Worm (Caenorhabditis elegans) whole organism, L1 larva: ENCODE data around the gene gly-8.

Experiments
- C16A3.4 ChIP-seq: fragments of 150-350 bp; optimal IDR thresholded peaks from 2 replicates; lab custom pipeline; 2014; ENCODE audit warnings: missing biosample characterization, missing genetic modification characterization
- C34B4.2 ChIP-seq: sonication (generic microtip); optimal IDR thresholded peaks from 2 replicates; lab custom pipeline; 2017; ENCODE audit warnings: mild to moderate bottlenecking, missing genetic modification characterization, missing compliant biosample characterization
- aha-1 ChIP-seq: fragments of 150-350 bp; optimal IDR thresholded peaks from 2 replicates; lab custom pipeline; 2014; ENCODE audit warnings: missing biosample characterization, missing genetic modification characterization
- alr-1 ChIP-seq: fragments of 200-800 bp; sonication (Bioruptor generic); optimal IDR thresholded peaks from 2 replicates; lab custom pipeline; 2018; ENCODE audit warnings: borderline replicate concordance, mild to moderate bottlenecking, missing genetic modification characterization, missing compliant biosample characterization
- aly-2 ChIP-seq: fragments of 150-350 bp; optimal IDR thresholded peaks from 2 replicates; lab custom pipeline; 2014; ENCODE audit warnings: missing biosample characterization, missing genetic modification characterization
- ceh-8 ChIP-seq: fragments of 200-800 bp; sonication (Bioruptor generic); optimal IDR thresholded peaks from 2 replicates; lab custom pipeline; 2018; ENCODE audit warnings: mild to moderate bottlenecking, missing genetic modification characterization, moderate library complexity, missing compliant biosample characterization
- ceh-88 ChIP-seq: fragments of 200-800 bp; sonication (Bioruptor generic); IDR thresholded peaks from 2 replicates; pipeline ENCODE4 v1.3.6; 2022; ENCODE audit warnings: missing genetic modification characterization, missing compliant biosample characterization
- ceh-90 ChIP-seq: sonication (generic microtip); optimal IDR thresholded peaks from 2 replicates; lab custom pipeline; 2016; ENCODE audit warnings: missing genetic modification characterization, missing compliant biosample characterization
- dpl-1 ChIP-seq, 3 experiments: fragments of 150-350 bp in 2 of 3; sonication (generic microtip) in 1 of 3; optimal IDR thresholded peaks; 2 replicates each; lab custom pipeline; 2014 to 2017; ENCODE audit warnings: missing biosample characterization in 3 of 3, missing genetic modification characterization in 3 of 3, missing genetic modification reagents in 3 of 3
- dsc-1 ChIP-seq: sonication (generic microtip); optimal IDR thresholded peaks from 2 replicates; lab custom pipeline; 2016; ENCODE audit warnings: mild to moderate bottlenecking, missing genetic modification characterization, missing compliant biosample characterization
- efl-3 ChIP-seq: fragments of 200-800 bp; sonication (Bioruptor generic); optimal IDR thresholded peaks from 2 replicates; lab custom pipeline; 2018; ENCODE audit warnings: mild to moderate bottlenecking, missing genetic modification characterization, missing compliant biosample characterization
- ets-5 ChIP-seq: fragments of 200-800 bp; sonication (Bioruptor generic); IDR thresholded peaks from 2 replicates; pipeline ENCODE4 v1.3.6; 2022; ENCODE audit warnings: missing genetic modification characterization, missing compliant biosample characterization
- grh-1 ChIP-seq: fragments of 200-800 bp; sonication (Bioruptor generic); IDR thresholded peaks from 2 replicates; pipeline ENCODE4 v1.3.6; 2022; ENCODE audit warnings: missing genetic modification reagents, missing genetic modification characterization, missing compliant biosample characterization
- hpl-2 ChIP-seq: fragments of 150-350 bp; optimal IDR thresholded peaks from 2 replicates; lab custom pipeline; 2014; ENCODE audit warnings: missing biosample characterization, missing genetic modification reagents, missing genetic modification characterization
- isw-1 ChIP-seq: fragments of 200-800 bp; sonication (Bioruptor generic); IDR thresholded peaks from 2 replicates; pipeline ENCODE4 v1.3.6; 2022; ENCODE audit warnings: missing genetic modification characterization, missing compliant biosample characterization
- lin-14 ChIP-seq: fragments of 200-800 bp; sonication (Bioruptor generic); optimal IDR thresholded peaks from 2 replicates; lab custom pipeline; 2018; ENCODE audit warnings: mild to moderate bottlenecking, missing genetic modification characterization, moderate library complexity, missing compliant biosample characterization
- lin-15B ChIP-seq: fragments of 150-350 bp; sonication (generic microtip); optimal IDR thresholded peaks from 3 replicates; lab custom pipeline; 2014; ENCODE audit warnings: missing biosample characterization, missing genetic modification characterization
- lin-35 ChIP-seq, 2 experiments: fragments of 150-350 bp; optimal IDR thresholded peaks; 2 replicates each; lab custom pipeline; 2014; ENCODE audit warnings: missing biosample characterization in 2 of 2, missing genetic modification characterization in 2 of 2, missing genetic modification reagents in 2 of 2
- lsy-2 ChIP-seq, 2 experiments: fragments of 150-350 bp; optimal IDR thresholded peaks; 2 replicates each; lab custom pipeline; 2014; ENCODE audit warnings: missing biosample characterization in 2 of 2, missing genetic modification characterization in 2 of 2
- mep-1 ChIP-seq: fragments of 150-350 bp; optimal IDR thresholded peaks from 2 replicates; lab custom pipeline; 2014; ENCODE audit warnings: missing biosample characterization, missing genetic modification characterization
- nhr-11 ChIP-seq: fragments of 150-350 bp; optimal IDR thresholded peaks from 2 replicates; lab custom pipeline; 2014; ENCODE audit warnings: missing biosample characterization, missing genetic modification characterization
- nhr-12 ChIP-seq: sonication (generic microtip); optimal IDR thresholded peaks from 2 replicates; lab custom pipeline; 2017; ENCODE audit warnings: missing biosample characterization, missing genetic modification characterization
- nhr-19 ChIP-seq: fragments of 200-800 bp; sonication (Bioruptor generic); conservative IDR thresholded peaks from 2 replicates; pipeline ENCODE4 v1.3.6; 2022; ENCODE audit warnings: missing genetic modification characterization, missing compliant biosample characterization
- nhr-237 ChIP-seq: fragments of 150-350 bp; optimal IDR thresholded peaks from 2 replicates; lab custom pipeline; 2014; ENCODE audit warnings: missing biosample characterization, missing genetic modification characterization
- nhr-71 ChIP-seq: sonication (generic microtip); optimal IDR thresholded peaks from 2 replicates; lab custom pipeline; 2016; ENCODE audit warnings: mild to moderate bottlenecking, missing genetic modification characterization, moderate library complexity, missing compliant biosample characterization
- nhr-77 ChIP-seq: fragments of 150-350 bp; optimal IDR thresholded peaks from 2 replicates; lab custom pipeline; 2014; ENCODE audit warnings: missing biosample characterization, missing genetic modification characterization
- nhr-84 ChIP-seq: sonication (generic microtip); optimal IDR thresholded peaks from 2 replicates; lab custom pipeline; 2017; ENCODE audit warnings: missing biosample characterization, missing genetic modification characterization
- nhr-85 ChIP-seq: sonication (generic microtip); peaks from one replicate; lab custom pipeline; 2016; ENCODE audit warnings: missing genetic modification characterization, inconsistent platforms, missing compliant biosample characterization
- nhr-90 ChIP-seq: sonication (generic microtip); optimal IDR thresholded peaks from 2 replicates; lab custom pipeline; 2016; ENCODE audit warnings: mild to moderate bottlenecking, missing genetic modification characterization, missing compliant biosample characterization; ENCODE audit not compliant: poor library complexity
- pax-3 ChIP-seq: fragments of 200-800 bp; sonication (Bioruptor generic); optimal IDR thresholded peaks from 2 replicates; lab custom pipeline; 2018; ENCODE audit warnings: mild to moderate bottlenecking, missing genetic modification characterization, moderate library complexity, missing compliant biosample characterization
- pqm-1 ChIP-seq: sonication (generic microtip); optimal IDR thresholded peaks from 3 replicates; lab custom pipeline; 2017; ENCODE audit warnings: missing biosample characterization, missing genetic modification characterization
- skn-1 ChIP-seq: fragments of 150-350 bp; optimal IDR thresholded peaks from 2 replicates; lab custom pipeline; 2014; ENCODE audit warnings: missing biosample characterization, missing genetic modification characterization
- snu-23 ChIP-seq: sonication (generic microtip); optimal IDR thresholded peaks from 2 replicates; lab custom pipeline; 2016; ENCODE audit warnings: missing genetic modification characterization, missing compliant biosample characterization
- sup-37 ChIP-seq: fragments of 200-800 bp; sonication (Bioruptor generic); optimal IDR thresholded peaks from 2 replicates; lab custom pipeline; 2018; ENCODE audit warnings: mild to moderate bottlenecking, missing genetic modification characterization, missing compliant biosample characterization
- swsn-7 ChIP-seq: sonication (generic microtip); optimal IDR thresholded peaks from 2 replicates; lab custom pipeline; 2016; ENCODE audit warnings: missing genetic modification characterization, missing compliant biosample characterization
- tbx-2 ChIP-seq: sonication (generic microtip); optimal IDR thresholded peaks from 2 replicates; lab custom pipeline; 2016; ENCODE audit warnings: missing genetic modification characterization, missing compliant biosample characterization
- tlp-1 ChIP-seq: fragments of 150-350 bp; optimal IDR thresholded peaks from 2 replicates; lab custom pipeline; 2014; ENCODE audit warnings: missing biosample characterization, missing genetic modification characterization
- unc-130 ChIP-seq: fragments of 150-350 bp; optimal IDR thresholded peaks from 2 replicates; lab custom pipeline; 2017; ENCODE audit warnings: missing biosample characterization, missing genetic modification characterization, inconsistent platforms
- unc-62 ChIP-seq: fragments of 150-350 bp; optimal IDR thresholded peaks from 2 replicates; lab custom pipeline; 2014; ENCODE audit warnings: missing biosample characterization, missing genetic modification reagents, missing genetic modification characterization
- unc-86 ChIP-seq: sonication (generic microtip); optimal IDR thresholded peaks from 2 replicates; lab custom pipeline; 2016; ENCODE audit warnings: missing genetic modification characterization, missing compliant biosample characterization
- unc-98 ChIP-seq: fragments of 200-800 bp; sonication (Bioruptor generic); IDR thresholded peaks from 2 replicates; pipeline ENCODE4 v1.3.6; 2022; ENCODE audit warnings: missing genetic modification characterization, missing compliant biosample characterization
- vab-15 ChIP-seq: sonication (generic microtip); optimal IDR thresholded peaks from 2 replicates; lab custom pipeline; 2017; ENCODE audit warnings: missing genotype, mild to moderate bottlenecking, missing genetic modification characterization, missing compliant biosample characterization
- zag-1 ChIP-seq: fragments of 150-350 bp; optimal IDR thresholded peaks from 2 replicates; lab custom pipeline; 2014; ENCODE audit warnings: missing biosample characterization, missing genetic modification characterization
- zip-4 ChIP-seq: fragments of 200-800 bp; sonication (Bioruptor generic); optimal IDR thresholded peaks from 2 replicates; lab custom pipeline; 2018; ENCODE audit warnings: mild to moderate bottlenecking, missing genetic modification characterization, moderate library complexity, missing compliant biosample characterization
- ztf-11 ChIP-seq, 2 experiments: sonication (generic microtip); optimal IDR thresholded peaks; 2 replicates each; lab custom pipeline; 2016 to 2017; ENCODE audit warnings: missing genetic modification characterization in 2 of 2, missing biosample characterization in 1 of 2, missing compliant biosample characterization in 1 of 2

gly-8 gene

ce11 chrIII:11650152-11650551 lies 25.1 kb downstream of the gly-8 start, which contains the start of gene faah-6:
Gene faah-6, plus strand, starts transcription at chrIII:11650452.
- TF ChIP-seq isw-1 (GFP tag; lab: Robert Waterston, UW): no peak
- TF ChIP-seq tbx-2: no peak
- no peak for TF ChIP-seq zip-4 (GFP tag; lab: Kevin White, UChicago)
- TF ChIP-seq mep-1 (tag; lab: Kevin White, UChicago): no peak
- TF ChIP-seq swsn-7 (tag; lab: Kevin White, UChicago): no peak
- no peak for TF ChIP-seq ceh-90 (tag; lab: Kevin White, UChicago)
- TF ChIP-seq nhr-19 (GFP tag; lab: Robert Waterston, UW): no peak
- TF ChIP-seq lsy-2 (tag; optimal IDR thresholded peaks at IDR 0.05; lab: Kevin White, UChicago): no peak
- TF ChIP-seq tlp-1 (tag; lab: Kevin White, UChicago): no peak
- no peak for TF ChIP-seq alr-1 (tag; lab: Kevin White, UChicago)
- no peak for TF ChIP-seq lin-14 (GFP tag; lab: Kevin White, UChicago)
- TF ChIP-seq grh-1 (GFP tag; lab: Robert Waterston, UW): no peak
- TF ChIP-seq, all 84 proteins: peak for 0

ce11 chrIII:11651430-11651829 lies 26.4 kb downstream of the gly-8 start:
- TF ChIP-seq aly-2 (tag; lab: Kevin White, UChicago) (no peak), dsc-1 (tag; lab: Kevin White, UChicago) (no peak), nhr-85 (no peak), vab-15 (no peak), C34B4.2 (tag; lab: Kevin White, UChicago) (no peak), efl-3 (GFP tag; lab: Kevin White, UChicago) (no peak), tlp-1 (tag; lab: Kevin White, UChicago) (no peak), nhr-12 (tag; lab: Kevin White, UChicago) (no peak), unc-98 (GFP tag; lab: Robert Waterston, UW) (no peak), mep-1 (tag; lab: Kevin White, UChicago) (no peak), ztf-11 (tag; optimal IDR thresholded peaks at IDR 0.05; lab: Kevin White, UChicago) (no peak), nhr-90 (tag; lab: Kevin White, UChicago) (no peak), dpl-1 (GFP tag; optimal IDR thresholded peaks at IDR 0.05; lab: Kevin White, UChicago) (no peak), pqm-1 (tag; lab: Kevin White, UChicago) (no peak), ets-5 (GFP tag; lab: Robert Waterston, UW) (no peak), nhr-77 (tag; lab: Kevin White, UChicago) (no peak), unc-62 (no peak), nhr-84 (tag; lab: Kevin White, UChicago) (no peak)

ce11 chrIII:11656389-11656788 lies 31.3 kb downstream of the gly-8 start:
- no peak for TF ChIP-seq lin-35 (GFP tag; optimal IDR thresholded peaks at IDR 0.05; lab: Kevin White, UChicago)
- TF ChIP-seq zag-1 (tag; lab: Kevin White, UChicago): no peak
- no peak for TF ChIP-seq nhr-71 (tag; lab: Kevin White, UChicago)
- no peak for TF ChIP-seq sup-37 (GFP tag; lab: Kevin White, UChicago)
- TF ChIP-seq efl-3 (GFP tag; lab: Kevin White, UChicago): no peak
- TF ChIP-seq C16A3.4 (tag; lab: Kevin White, UChicago): no peak

DNA sequence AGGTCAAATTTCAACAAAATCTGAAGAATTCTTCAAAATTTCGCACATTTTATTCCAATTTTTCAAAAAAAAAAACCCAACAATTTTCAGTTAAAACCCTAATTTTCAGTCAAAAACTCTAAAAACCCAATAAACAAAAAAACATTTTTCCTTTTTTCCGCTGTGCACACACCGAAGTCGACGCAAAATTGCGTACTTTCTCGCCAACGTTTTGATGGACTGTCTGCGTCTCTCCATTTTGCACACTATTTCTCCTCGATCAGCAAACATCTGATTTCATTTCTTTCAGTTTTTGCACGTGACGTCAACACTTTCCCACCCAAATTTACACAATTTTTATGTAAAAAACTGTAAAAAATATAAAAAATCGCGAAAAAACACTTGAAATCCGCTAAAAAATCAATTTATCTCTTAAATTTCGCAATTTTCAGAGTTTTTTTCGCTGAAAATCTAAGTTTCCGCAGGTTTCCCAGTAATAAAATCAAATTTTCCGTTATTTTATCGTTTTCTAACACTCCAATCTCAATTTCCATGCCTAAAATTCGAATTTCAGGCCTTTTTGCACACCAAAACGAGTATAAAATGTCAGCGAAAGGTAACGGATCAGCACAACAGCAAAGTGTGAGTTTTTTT lies 32.3 kb downstream of the gly-8 start, which contains the start of gene crh-1:
Gene crh-1, plus strand, starts transcription at position 583 of the 633 bp plus-strand sequence.
- no peak for TF ChIP-seq zag-1 (tag; lab: Kevin White, UChicago)
- TF ChIP-seq unc-130: no peak
- TF ChIP-seq lin-35 (GFP tag; optimal IDR thresholded peaks at IDR 0.05; lab: Kevin White, UChicago): peak; percentile 77 to 88
- TF ChIP-seq hpl-2 (GFP tag; lab: Kevin White, UChicago): no peak
- TF ChIP-seq nhr-12 (tag; lab: Kevin White, UChicago): no peak
- TF ChIP-seq dsc-1 (tag; lab: Kevin White, UChicago): peak; percentile 93
- no peak for TF ChIP-seq pax-3 (tag; lab: Kevin White, UChicago)
- TF ChIP-seq ceh-8 (GFP tag; lab: Kevin White, UChicago): peak; percentile 68
- peak; percentile 40 for TF ChIP-seq ceh-90 (tag; lab: Kevin White, UChicago)
- peak; percentile 65 for TF ChIP-seq skn-1
- TF ChIP-seq sup-37 (GFP tag; lab: Kevin White, UChicago): peak; percentile 39
- TF ChIP-seq snu-23: peak; percentile 93
- TF ChIP-seq nhr-11 (tag; lab: Kevin White, UChicago): peak; percentile 49
- TF ChIP-seq nhr-237 (tag; lab: Kevin White, UChicago): no peak
- peak; percentile 54 for TF ChIP-seq C16A3.4 (tag; lab: Kevin White, UChicago)
- peak; percentile 47; the same call in 1 of the 2 replicates for TF ChIP-seq ceh-88 (GFP tag; lab: Robert Waterston, UW)
- no peak for TF ChIP-seq C34B4.2 (tag; lab: Kevin White, UChicago)
- TF ChIP-seq lin-15B (tag; lab: Kevin White, UChicago): peak; percentile 43
- TF ChIP-seq vab-15: no peak
- peak; percentile 64 for TF ChIP-seq unc-86
- no peak for TF ChIP-seq aha-1 (tag; lab: Kevin White, UChicago)
